Worm (Caenorhabditis elegans) whole organism, young adult: Measurements from ENCODE around the gene C15H9.4.

Experiments
- B0019.2 ChIP-seq: fragments of 200-800 bp; sonication (Bioruptor generic); conservative IDR thresholded peaks from 2 replicates; pipeline ENCODE4 v1.3.6; 2022; ENCODE audit warnings: missing genetic modification reagents, missing genetic modification characterization, missing compliant biosample characterization
- D2030.7 ChIP-seq: fragments of 200-800 bp; sonication (Bioruptor generic); IDR thresholded peaks from 2 replicates; pipeline ENCODE4 v1.3.6; 2022; ENCODE audit warnings: missing genetic modification reagents, missing genetic modification characterization, missing compliant biosample characterization
- F10E7.11 ChIP-seq: sonication (generic microtip); optimal IDR thresholded peaks from 2 replicates; lab custom pipeline; 2017; ENCODE audit warnings: mild to moderate bottlenecking, missing genetic modification characterization, moderate library complexity, missing compliant biosample characterization
- F22D6.2 ChIP-seq: sonication (generic microtip); optimal IDR thresholded peaks from 2 replicates; lab custom pipeline; 2016; ENCODE audit warnings: mild to moderate bottlenecking, missing genetic modification characterization, missing compliant biosample characterization
- F23B12.7 ChIP-seq: sonication (generic microtip); optimal IDR thresholded peaks from 2 replicates; lab custom pipeline; 2017; ENCODE audit warnings: missing genetic modification characterization, mild to moderate bottlenecking, missing compliant biosample characterization, antibody characterized with exemption, moderate library complexity; ENCODE audit not compliant: insufficient read depth
- F39B2.1 ChIP-seq: fragments of 200-800 bp; sonication (Bioruptor generic); IDR thresholded peaks from 2 replicates; pipeline ENCODE4 v1.3.6; 2022; ENCODE audit warnings: missing genetic modification reagents, missing genetic modification characterization, missing compliant biosample characterization
- F52B5.7 ChIP-seq: sonication (generic microtip); optimal IDR thresholded peaks from 2 replicates; lab custom pipeline; 2016; ENCODE audit warnings: mild to moderate bottlenecking, missing genetic modification characterization, missing compliant biosample characterization
- F55B11.4 ChIP-seq: sonication (generic microtip); optimal IDR thresholded peaks from 2 replicates; lab custom pipeline; 2016; ENCODE audit warnings: missing compliant biosample characterization, missing genetic modification characterization, borderline replicate concordance; ENCODE audit not compliant: insufficient read depth
- K12H6.12 ChIP-seq: fragments of 200-800 bp; sonication (Bioruptor generic); optimal IDR thresholded peaks from 2 replicates; lab custom pipeline; 2018; ENCODE audit warnings: mild to moderate bottlenecking, missing genetic modification characterization, missing compliant biosample characterization
- Y95B8A.8 ChIP-seq: fragments of 200-800 bp; sonication (Bioruptor generic); IDR thresholded peaks from 2 replicates; pipeline ENCODE4 v1.3.6; 2022; ENCODE audit warnings: missing genetic modification reagents, missing genetic modification characterization, missing compliant biosample characterization
- ama-1 ChIP-seq, 3 experiments: fragments of 150-350 bp in 1 of 3; sonication (generic microtip) in 2 of 3; optimal IDR thresholded peaks; 2 replicates each; lab custom pipeline; 2014 to 2018; ENCODE audit warnings: missing biosample characterization in 2 of 3, missing genetic modification characterization in 2 of 3, missing genetic modification reagents in 2 of 3
- cebp-1 ChIP-seq, 2 experiments: fragments of 200-800 bp in 1 of 2; sonication (Bioruptor generic) in 1 of 2; sonication (generic microtip) in 1 of 2; IDR thresholded peaks in 1 of 2; optimal IDR thresholded peaks in 1 of 2; 2 replicates each; pipeline versions ENCODE4 v1.3.6 to Lab custom; 2017 to 2022; ENCODE audit warnings: missing compliant biosample characterization in 2 of 2, missing genetic modification characterization in 2 of 2, mild to moderate bottlenecking in 1 of 2, missing genetic modification reagents in 1 of 2, moderate library complexity in 1 of 2
- ceh-27 ChIP-seq: fragments of 200-800 bp; sonication (Bioruptor generic); optimal IDR thresholded peaks from 2 replicates; lab custom pipeline; 2018; ENCODE audit warnings: mild to moderate bottlenecking, missing genetic modification characterization, moderate library complexity, missing compliant biosample characterization
- dox-1 ChIP-seq: fragments of 200-800 bp; sonication (Bioruptor generic); IDR thresholded peaks from 2 replicates; pipeline ENCODE4 v1.3.6; 2022; ENCODE audit warnings: missing genetic modification reagents, missing genetic modification characterization, missing compliant biosample characterization
- egl-44 ChIP-seq: fragments of 200-800 bp; sonication (Bioruptor generic); IDR thresholded peaks from 2 replicates; pipeline ENCODE4 v1.3.6; 2022; ENCODE audit warnings: missing genetic modification reagents, missing genetic modification characterization, missing compliant biosample characterization
- hlh-12 ChIP-seq: sonication (generic microtip); optimal IDR thresholded peaks from 2 replicates; lab custom pipeline; 2016; ENCODE audit warnings: missing genetic modification characterization, missing compliant biosample characterization
- hsf-1 ChIP-seq: fragments of 200-800 bp; sonication (Bioruptor generic); IDR thresholded peaks from 2 replicates; pipeline ENCODE4 v1.3.6; 2022; ENCODE audit warnings: missing genetic modification reagents, missing genetic modification characterization, missing compliant biosample characterization
- let-607 ChIP-seq, 2 experiments: fragments of 200-800 bp in 1 of 2; sonication (Bioruptor generic) in 1 of 2; sonication (generic microtip) in 1 of 2; optimal IDR thresholded peaks; 2 replicates each; lab custom pipeline; 2016 to 2018; ENCODE audit warnings: mild to moderate bottlenecking in 2 of 2, missing compliant biosample characterization in 2 of 2, missing genetic modification characterization in 2 of 2, moderate library complexity in 2 of 2, missing genotype in 1 of 2
- lsy-27 ChIP-seq: sonication (generic microtip); optimal IDR thresholded peaks from 2 replicates; lab custom pipeline; 2017; ENCODE audit warnings: missing genetic modification characterization, mild to moderate bottlenecking, missing compliant biosample characterization, antibody characterized with exemption, missing genotype, borderline replicate concordance; ENCODE audit not compliant: insufficient read depth
- madf-3 ChIP-seq: fragments of 200-800 bp; sonication (Bioruptor generic); IDR thresholded peaks from 2 replicates; pipeline ENCODE4 v1.3.6; 2022; ENCODE audit warnings: missing genetic modification reagents, missing genetic modification characterization, missing compliant biosample characterization
- mcd-1 ChIP-seq: fragments of 200-800 bp; sonication (Bioruptor generic); IDR thresholded peaks from 2 replicates; pipeline ENCODE4 v1.3.6; 2022; ENCODE audit warnings: missing genetic modification reagents, missing genetic modification characterization, missing compliant biosample characterization
- mxl-1 ChIP-seq: sonication (generic microtip); optimal IDR thresholded peaks from 2 replicates; lab custom pipeline; 2016; ENCODE audit warnings: missing genetic modification characterization, missing compliant biosample characterization
- nfya-2 ChIP-seq: fragments of 200-800 bp; sonication (Bioruptor generic); IDR thresholded peaks from 2 replicates; pipeline ENCODE4 v1.3.6; 2022; ENCODE audit warnings: missing genetic modification reagents, missing genetic modification characterization, missing compliant biosample characterization
- nfyb-1 ChIP-seq: fragments of 200-800 bp; sonication (Bioruptor generic); IDR thresholded peaks from 2 replicates; pipeline ENCODE4 v1.3.6; 2022; ENCODE audit warnings: missing genetic modification reagents, missing genetic modification characterization, missing compliant biosample characterization
- nhr-27 ChIP-seq: fragments of 200-800 bp; sonication (Bioruptor generic); optimal IDR thresholded peaks from 2 replicates; lab custom pipeline; 2018; ENCODE audit warnings: mild to moderate bottlenecking, missing genetic modification characterization, moderate library complexity, missing compliant biosample characterization
- nhr-80 ChIP-seq: sonication (generic microtip); optimal IDR thresholded peaks from 2 replicates; lab custom pipeline; 2016; ENCODE audit warnings: missing genetic modification characterization, missing compliant biosample characterization
- pha-4 ChIP-seq: fragments of 150-350 bp; sonication (generic microtip); optimal IDR thresholded peaks from 2 replicates; lab custom pipeline; 2014; ENCODE audit warnings: missing biosample characterization, missing genetic modification reagents, missing genetic modification characterization
- snpc-1.1 ChIP-seq: sonication (generic microtip); optimal IDR thresholded peaks from 2 replicates; lab custom pipeline; 2017; ENCODE audit warnings: missing genetic modification characterization, mild to moderate bottlenecking, missing compliant biosample characterization, antibody characterized with exemption, moderate library complexity, missing genotype, missing genetic modification reagents; ENCODE audit not compliant: insufficient read depth
- snpc-3.4 ChIP-seq: sonication (generic microtip); optimal IDR thresholded peaks from 2 replicates; lab custom pipeline; 2017; ENCODE audit warnings: missing genetic modification characterization, mild to moderate bottlenecking, missing compliant biosample characterization, antibody characterized with exemption, moderate library complexity, missing genotype, missing genetic modification reagents
- snpc-4 ChIP-seq, 5 experiments: fragments of 150-350 bp in 1 of 5; sonication (generic microtip) in 4 of 5; optimal IDR thresholded peaks; 2 replicates each; lab custom pipeline; 2014 to 2018; ENCODE audit warnings: missing genetic modification characterization in 5 of 5, missing biosample characterization in 3 of 5, antibody characterized with exemption in 2 of 5, mild to moderate bottlenecking in 2 of 5, missing compliant biosample characterization in 2 of 5, missing genotype in 2 of 5, moderate library complexity in 2 of 5, missing genetic modification reagents in 1 of 5
- somi-1 ChIP-seq: fragments of 200-800 bp; sonication (Bioruptor generic); optimal IDR thresholded peaks from 2 replicates; lab custom pipeline; 2018; ENCODE audit warnings: mild to moderate bottlenecking, missing genetic modification characterization, missing compliant biosample characterization
- tlf-1 ChIP-seq: fragments of 200-800 bp; sonication (Bioruptor generic); optimal IDR thresholded peaks from 2 replicates; lab custom pipeline; 2018; ENCODE audit warnings: mild to moderate bottlenecking, missing genetic modification characterization, missing compliant biosample characterization
- xnd-1 ChIP-seq: sonication (generic microtip); optimal IDR thresholded peaks from 2 replicates; lab custom pipeline; 2016; ENCODE audit warnings: missing genotype, missing genetic modification reagents, missing genetic modification characterization, missing compliant biosample characterization

C15H9.4 gene

ce11 chrX:6091967-6092366 lies 5.5 kb upstream of the C15H9.4 start, which contains the start of gene hsp-3 (continued):
- TF ChIP-seq tlf-1 (GFP tag; lab: Kevin White, UChicago) (peak; percentile 94), Y95B8A.8 (GFP tag; lab: Robert Waterston, UW) (peak; percentile 85; the same call in 1 of the 2 replicates), hsf-1 (GFP tag; lab: Robert Waterston, UW) (no peak), ceh-27 (GFP tag; lab: Kevin White, UChicago) (peak; percentile 98), snpc-3.4 (tag; lab: Kevin White, UChicago) (no peak), mxl-1 (tag; lab: Kevin White, UChicago) (no peak), F52B5.7 (tag; lab: Kevin White, UChicago) (peak; percentile 76), B0019.2 (no peak)

- peak; percentile 36 for TF ChIP-seq ama-1 (optimal IDR thresholded peaks at IDR 0.05; lab: Kevin White, UChicago)
- TF ChIP-seq ama-1 (GFP tag; optimal IDR thresholded peaks at IDR 0.05; lab: Kevin White, UChicago), result no peak
- no peak for TF ChIP-seq snpc-1.1
- TF ChIP-seq F22D6.2 (tag; lab: Kevin White, UChicago), result no peak
Measured at ce11 chrX:6092533-6092932, 4.9 kb upstream of the C15H9.4 start.

DNA sequence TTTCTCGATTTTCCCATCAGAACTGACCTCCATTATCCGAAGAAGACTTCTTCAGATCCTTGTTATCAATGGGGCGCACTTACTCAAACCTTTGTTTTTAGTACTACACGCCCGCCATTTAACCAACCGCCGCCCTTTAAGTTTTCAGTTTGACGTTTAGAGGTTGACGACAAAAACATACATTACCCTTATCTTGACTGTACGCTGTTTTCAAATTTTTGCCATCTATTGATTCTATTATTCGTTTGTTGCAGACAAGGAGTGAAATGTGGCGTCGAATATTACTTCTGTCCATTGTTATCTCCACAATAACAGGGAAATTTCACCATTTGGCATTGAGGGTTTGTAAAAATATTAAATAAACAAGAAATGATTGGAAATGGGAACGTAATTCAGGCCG lies 4.4 kb upstream of the C15H9.4 start, which contains the start of gene C15H9.5:
TSS of gene C15H9.5 (plus strand) at position 255 of the 400 bp plus-strand sequence.
- TF ChIP-seq lsy-27 (tag; lab: Kevin White, UChicago) (no peak), let-607 (tag; optimal IDR thresholded peaks at IDR 0.05; lab: Kevin White, UChicago) (peak in 1 of 2 experiments; percentile 33), nhr-27 (tag; lab: Kevin White, UChicago) (no peak), D2030.7 (no peak), egl-44 (GFP tag; lab: Robert Waterston, UW) (no peak), ceh-27 (GFP tag; lab: Kevin White, UChicago) (no peak), nhr-80 (tag; lab: Kevin White, UChicago) (peak; percentile 66), nfya-2 (GFP tag; lab: Robert Waterston, UW) (no peak), pha-4 (tag; lab: Kevin White, UChicago) (no peak), somi-1 (GFP tag; lab: Kevin White, UChicago) (no peak), mcd-1 (peak; percentile 29; the same call in 1 of the 2 replicates), F23B12.7 (tag; lab: Kevin White, UChicago) (no peak), cebp-1 (GFP tag; IDR thresholded peaks at IDR 0.05; lab: Robert Waterston, UW) (no peak), cebp-1 (tag; optimal IDR thresholded peaks at IDR 0.05; lab: Kevin White, UChicago) (no peak), hlh-12 (tag; lab: Kevin White, UChicago) (no peak), F55B11.4 (tag; lab: Kevin White, UChicago) (no peak), nfyb-1 (peak; percentile 69), F39B2.1 (GFP tag; lab: Robert Waterston, UW) (no peak), F10E7.11 (no peak), snpc-4 (GFP tag; optimal IDR thresholded peaks at IDR 0.05; lab: Kevin White, UChicago) (no peak), snpc-4 (tag; optimal IDR thresholded peaks at IDR 0.05; lab: Kevin White, UChicago) (peak in 1 of 4 experiments; percentile 4), K12H6.12 (no peak), dox-1 (GFP tag; lab: Robert Waterston, UW) (peak; percentile 28; the same call in 1 of the 2 replicates), madf-3 (no peak), xnd-1 (tag; lab: Kevin White, UChicago) (no peak)
